Worm (Caenorhabditis elegans) whole organism, young adult: ENCODE measurements around the gene ZC443.1.

Experiments
- B0019.2 ChIP-seq: fragments of 200-800 bp; sonication (Bioruptor generic); conservative IDR thresholded peaks from 2 replicates; pipeline ENCODE4 v1.3.6; 2022; ENCODE audit warnings: missing genetic modification reagents, missing genetic modification characterization, missing compliant biosample characterization
- B0035.1 ChIP-seq: sonication (generic microtip); optimal IDR thresholded peaks from 2 replicates; lab custom pipeline; 2016; ENCODE audit warnings: missing genetic modification characterization, mild to moderate bottlenecking, missing compliant biosample characterization, missing genotype, missing genetic modification reagents
- B0261.1 ChIP-seq: sonication (generic microtip); optimal IDR thresholded peaks from 2 replicates; lab custom pipeline; 2016; ENCODE audit warnings: mild to moderate bottlenecking, missing genetic modification characterization, moderate library complexity, missing compliant biosample characterization
- F10E7.11 ChIP-seq: sonication (generic microtip); optimal IDR thresholded peaks from 2 replicates; lab custom pipeline; 2017; ENCODE audit warnings: mild to moderate bottlenecking, missing genetic modification characterization, moderate library complexity, missing compliant biosample characterization
- F49E8.2 ChIP-seq: sonication (generic microtip); optimal IDR thresholded peaks from 3 replicates; lab custom pipeline; 2017; ENCODE audit warnings: missing genetic modification characterization, mild to moderate bottlenecking, missing compliant biosample characterization, antibody characterized with exemption, moderate library complexity; ENCODE audit not compliant: insufficient read depth
- F57A8.1 ChIP-seq: fragments of 200-800 bp; sonication (Bioruptor generic); optimal IDR thresholded peaks from 2 replicates; lab custom pipeline; 2018; ENCODE audit warnings: mild to moderate bottlenecking, missing genetic modification characterization, moderate library complexity, missing compliant biosample characterization
- K12H6.12 ChIP-seq: fragments of 200-800 bp; sonication (Bioruptor generic); optimal IDR thresholded peaks from 2 replicates; lab custom pipeline; 2018; ENCODE audit warnings: mild to moderate bottlenecking, missing genetic modification characterization, missing compliant biosample characterization
- Y53G8AR.9 ChIP-seq: fragments of 200-800 bp; sonication (Bioruptor generic); conservative IDR thresholded peaks from 2 replicates; pipeline ENCODE4 v1.3.6; 2022; ENCODE audit warnings: missing genetic modification reagents, missing genetic modification characterization, missing compliant biosample characterization
- Y95B8A.8 ChIP-seq: fragments of 200-800 bp; sonication (Bioruptor generic); IDR thresholded peaks from 2 replicates; pipeline ENCODE4 v1.3.6; 2022; ENCODE audit warnings: missing genetic modification reagents, missing genetic modification characterization, missing compliant biosample characterization
- ama-1 ChIP-seq, 3 experiments: fragments of 150-350 bp in 1 of 3; sonication (generic microtip) in 2 of 3; optimal IDR thresholded peaks; 2 replicates each; lab custom pipeline; 2014 to 2018; ENCODE audit warnings: missing biosample characterization in 2 of 3, missing genetic modification characterization in 2 of 3, missing genetic modification reagents in 2 of 3
- atf-7 ChIP-seq: sonication (generic microtip); optimal IDR thresholded peaks from 2 replicates; lab custom pipeline; 2017; ENCODE audit warnings: mild to moderate bottlenecking, missing genetic modification characterization, missing compliant biosample characterization
- attf-3 ChIP-seq: fragments of 200-800 bp; sonication (Bioruptor generic); conservative IDR thresholded peaks from 2 replicates; pipeline ENCODE4 v1.3.6; 2022; ENCODE audit warnings: missing genetic modification reagents, missing genetic modification characterization, missing compliant biosample characterization
- attf-5 ChIP-seq: fragments of 200-800 bp; sonication (Bioruptor generic); optimal IDR thresholded peaks from 2 replicates; lab custom pipeline; 2018; ENCODE audit warnings: mild to moderate bottlenecking, missing genetic modification characterization, missing compliant biosample characterization
- ccch-3 ChIP-seq: fragments of 200-800 bp; sonication (Bioruptor generic); optimal IDR thresholded peaks from 2 replicates; lab custom pipeline; 2018; ENCODE audit warnings: mild to moderate bottlenecking, missing genetic modification characterization, missing compliant biosample characterization
- ceh-100 ChIP-seq: fragments of 200-800 bp; sonication (Bioruptor generic); IDR thresholded peaks from 2 replicates; pipeline ENCODE4 v1.3.6; 2022; ENCODE audit warnings: missing genetic modification reagents, missing genetic modification characterization, missing compliant biosample characterization
- ceh-58 ChIP-seq: fragments of 200-800 bp; sonication (Bioruptor generic); IDR thresholded peaks from 2 replicates; pipeline ENCODE4 v1.3.6; 2022; ENCODE audit warnings: missing genetic modification characterization, missing compliant biosample characterization
- ceh-79 ChIP-seq: sonication (generic microtip); optimal IDR thresholded peaks from 2 replicates; lab custom pipeline; 2017; ENCODE audit warnings: mild to moderate bottlenecking, missing genetic modification characterization, missing compliant biosample characterization
- egl-18 ChIP-seq: fragments of 200-800 bp; sonication (Bioruptor generic); IDR thresholded peaks from 2 replicates; pipeline ENCODE4 v1.3.6; 2022; ENCODE audit warnings: missing genetic modification reagents, missing genetic modification characterization, missing compliant biosample characterization
- egl-44 ChIP-seq: fragments of 200-800 bp; sonication (Bioruptor generic); IDR thresholded peaks from 2 replicates; pipeline ENCODE4 v1.3.6; 2022; ENCODE audit warnings: missing genetic modification reagents, missing genetic modification characterization, missing compliant biosample characterization
- ets-4 ChIP-seq: fragments of 200-800 bp; sonication (Bioruptor generic); optimal IDR thresholded peaks from 2 replicates; lab custom pipeline; 2018; ENCODE audit warnings: mild to moderate bottlenecking, missing genetic modification characterization, missing compliant biosample characterization
- fkh-3 ChIP-seq: sonication (generic microtip); optimal IDR thresholded peaks from 2 replicates; lab custom pipeline; 2016; ENCODE audit warnings: mild to moderate bottlenecking, missing genetic modification characterization, missing compliant biosample characterization
- gei-17 ChIP-seq: fragments of 200-800 bp; sonication (Bioruptor generic); optimal IDR thresholded peaks from 2 replicates; lab custom pipeline; 2018; ENCODE audit warnings: mild to moderate bottlenecking, missing genetic modification characterization, missing compliant biosample characterization
- him-1 ChIP-seq: sonication (generic microtip); optimal IDR thresholded peaks from 2 replicates; lab custom pipeline; 2016; ENCODE audit warnings: missing genotype, missing genetic modification reagents, missing genetic modification characterization, missing compliant biosample characterization
- lag-1 ChIP-seq: fragments of 200-800 bp; sonication (Bioruptor generic); IDR thresholded peaks from 2 replicates; pipeline ENCODE4 v1.3.6; 2022; ENCODE audit warnings: missing genetic modification reagents, missing genetic modification characterization, missing compliant biosample characterization
- let-607 ChIP-seq, 2 experiments: fragments of 200-800 bp in 1 of 2; sonication (Bioruptor generic) in 1 of 2; sonication (generic microtip) in 1 of 2; optimal IDR thresholded peaks; 2 replicates each; lab custom pipeline; 2016 to 2018; ENCODE audit warnings: mild to moderate bottlenecking in 2 of 2, missing compliant biosample characterization in 2 of 2, missing genetic modification characterization in 2 of 2, moderate library complexity in 2 of 2, missing genotype in 1 of 2
- lin-35 ChIP-seq, 3 experiments: fragments of 150-350 bp in 2 of 3; sonication (generic microtip) in 1 of 3; optimal IDR thresholded peaks; 2 replicates each; lab custom pipeline; 2014 to 2018; ENCODE audit warnings: missing biosample characterization in 3 of 3, missing genetic modification characterization in 3 of 3, missing genetic modification reagents in 3 of 3
- lin-40 ChIP-seq: sonication (generic microtip); optimal IDR thresholded peaks from 2 replicates; lab custom pipeline; 2016; ENCODE audit warnings: missing genetic modification characterization, mild to moderate bottlenecking, missing compliant biosample characterization, missing genotype, missing genetic modification reagents
- lir-1 ChIP-seq: fragments of 200-800 bp; sonication (Bioruptor generic); conservative IDR thresholded peaks from 2 replicates; pipeline ENCODE4 v1.3.6; 2022; ENCODE audit warnings: missing genetic modification reagents, missing genetic modification characterization, missing compliant biosample characterization
- lsl-1 ChIP-seq: fragments of 200-800 bp; sonication (Bioruptor generic); optimal IDR thresholded peaks from 2 replicates; lab custom pipeline; 2018; ENCODE audit warnings: mild to moderate bottlenecking, missing genetic modification characterization, moderate library complexity, missing compliant biosample characterization
- lsy-27 ChIP-seq: sonication (generic microtip); optimal IDR thresholded peaks from 2 replicates; lab custom pipeline; 2017; ENCODE audit warnings: missing genetic modification characterization, mild to moderate bottlenecking, missing compliant biosample characterization, antibody characterized with exemption, missing genotype, borderline replicate concordance; ENCODE audit not compliant: insufficient read depth
- madf-8 ChIP-seq: fragments of 200-800 bp; sonication (Bioruptor generic); conservative IDR thresholded peaks from 2 replicates; pipeline ENCODE4 v1.3.6; 2022; ENCODE audit warnings: missing genetic modification reagents, missing genetic modification characterization, missing compliant biosample characterization
- nfya-2 ChIP-seq: fragments of 200-800 bp; sonication (Bioruptor generic); IDR thresholded peaks from 2 replicates; pipeline ENCODE4 v1.3.6; 2022; ENCODE audit warnings: missing genetic modification reagents, missing genetic modification characterization, missing compliant biosample characterization
- nfyb-1 ChIP-seq: fragments of 200-800 bp; sonication (Bioruptor generic); IDR thresholded peaks from 2 replicates; pipeline ENCODE4 v1.3.6; 2022; ENCODE audit warnings: missing genetic modification reagents, missing genetic modification characterization, missing compliant biosample characterization
- nhr-120 ChIP-seq: fragments of 200-800 bp; sonication (Bioruptor generic); IDR thresholded peaks from 2 replicates; pipeline ENCODE4 v1.3.6; 2022; ENCODE audit warnings: missing genetic modification characterization, missing compliant biosample characterization
- nhr-27 ChIP-seq: fragments of 200-800 bp; sonication (Bioruptor generic); optimal IDR thresholded peaks from 2 replicates; lab custom pipeline; 2018; ENCODE audit warnings: mild to moderate bottlenecking, missing genetic modification characterization, moderate library complexity, missing compliant biosample characterization
- nhr-80 ChIP-seq: sonication (generic microtip); optimal IDR thresholded peaks from 2 replicates; lab custom pipeline; 2016; ENCODE audit warnings: missing genetic modification characterization, missing compliant biosample characterization
- pbrm-1 ChIP-seq: fragments of 200-800 bp; sonication (Bioruptor generic); IDR thresholded peaks from 2 replicates; pipeline ENCODE4 v1.3.6; 2022; ENCODE audit warnings: missing genetic modification reagents, missing genetic modification characterization, missing compliant biosample characterization
- rec-8 ChIP-seq, 2 experiments: sonication (generic microtip); optimal IDR thresholded peaks; 2 replicates each; lab custom pipeline; 2016; ENCODE audit warnings: mild to moderate bottlenecking in 2 of 2, missing genetic modification characterization in 2 of 2, missing genetic modification reagents in 2 of 2, missing genotype in 2 of 2, missing biosample characterization in 1 of 2, missing compliant biosample characterization in 1 of 2, moderate library complexity in 1 of 2
- snpc-4 ChIP-seq, 5 experiments: fragments of 150-350 bp in 1 of 5; sonication (generic microtip) in 4 of 5; optimal IDR thresholded peaks; 2 replicates each; lab custom pipeline; 2014 to 2018; ENCODE audit warnings: missing genetic modification characterization in 5 of 5, missing biosample characterization in 3 of 5, antibody characterized with exemption in 2 of 5, mild to moderate bottlenecking in 2 of 5, missing compliant biosample characterization in 2 of 5, missing genotype in 2 of 5, moderate library complexity in 2 of 5, missing genetic modification reagents in 1 of 5
- sptf-2 ChIP-seq: fragments of 200-800 bp; sonication (Bioruptor generic); optimal IDR thresholded peaks from 2 replicates; lab custom pipeline; 2018; ENCODE audit warnings: mild to moderate bottlenecking, missing genetic modification characterization, missing compliant biosample characterization
- tbp1 ChIP-seq: fragments of 200-800 bp; sonication (Bioruptor generic); optimal IDR thresholded peaks from 2 replicates; lab custom pipeline; 2018; ENCODE audit warnings: mild to moderate bottlenecking, missing genetic modification characterization, missing compliant biosample characterization
- tlf-1 ChIP-seq: fragments of 200-800 bp; sonication (Bioruptor generic); optimal IDR thresholded peaks from 2 replicates; lab custom pipeline; 2018; ENCODE audit warnings: mild to moderate bottlenecking, missing genetic modification characterization, missing compliant biosample characterization
- xnd-1 ChIP-seq: sonication (generic microtip); optimal IDR thresholded peaks from 2 replicates; lab custom pipeline; 2016; ENCODE audit warnings: missing genotype, missing genetic modification reagents, missing genetic modification characterization, missing compliant biosample characterization
- zfh-2 ChIP-seq: fragments of 200-800 bp; sonication (Bioruptor generic); conservative IDR thresholded peaks from 2 replicates; pipeline ENCODE4 v1.3.6; 2022; ENCODE audit warnings: missing genetic modification reagents, missing genetic modification characterization, missing compliant biosample characterization
- ztf-25 ChIP-seq: fragments of 200-800 bp; sonication (Bioruptor generic); IDR thresholded peaks from 2 replicates; pipeline ENCODE4 v1.3.6; 2022; ENCODE audit warnings: missing genetic modification reagents, missing genetic modification characterization, missing compliant biosample characterization
- ztf-28 ChIP-seq: fragments of 200-800 bp; sonication (Bioruptor generic); IDR thresholded peaks from 2 replicates; pipeline ENCODE4 v1.3.6; 2022; ENCODE audit warnings: missing genetic modification reagents, missing genetic modification characterization, missing compliant biosample characterization

The ZC443.1 gene

DNA sequence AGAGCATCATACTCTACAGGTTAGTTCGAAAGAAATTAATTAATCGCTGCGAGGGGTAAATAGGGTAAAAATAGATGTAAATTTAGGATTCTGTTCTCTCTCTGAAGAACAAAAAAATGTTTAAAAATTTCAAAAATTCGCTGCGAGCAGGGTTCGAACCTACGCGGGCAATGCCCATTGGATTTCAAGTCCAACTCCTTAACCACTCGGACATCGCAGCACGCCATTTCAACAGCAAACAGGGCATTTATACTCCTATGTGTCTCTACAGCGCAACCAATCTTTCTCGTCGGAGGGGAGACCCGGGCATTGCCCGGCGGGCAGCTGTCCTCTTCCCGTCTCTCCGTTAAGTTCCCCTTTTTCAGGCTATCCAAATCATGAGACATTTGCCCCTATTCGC, 29.6 kb downstream of the ZC443.1 start (continued):
- TF ChIP-seq ceh-100 (no peak), attf-5 (GFP tag; lab: Kevin White, UChicago) (peak; percentile 81), lin-40 (tag; lab: Kevin White, UChicago) (peak; percentile 14), tbp1 (peak; percentile 99), sptf-2 (GFP tag; lab: Kevin White, UChicago) (peak; percentile 59), madf-8 (no peak), lsy-27 (tag; lab: Kevin White, UChicago) (peak; percentile 82), lsl-1 (GFP tag; lab: Kevin White, UChicago) (peak; percentile 37), nhr-27 (tag; lab: Kevin White, UChicago) (peak; percentile 17), fkh-3 (tag; lab: Kevin White, UChicago) (no peak), let-607 (tag; optimal IDR thresholded peaks at IDR 0.05; lab: Kevin White, UChicago) (peak; percentile 8 to 22), B0035.1 (no peak), nhr-80 (no peak), pbrm-1 (GFP tag; lab: Robert Waterston, UW) (peak; percentile 81), nfya-2 (GFP tag; lab: Robert Waterston, UW) (no peak), ceh-58 (GFP tag; lab: Robert Waterston, UW) (peak; percentile 83; the same call in 1 of the 2 replicates), B0261.1 (tag; lab: Kevin White, UChicago) (peak; percentile 85), ama-1 (optimal IDR thresholded peaks at IDR 0.05; lab: Kevin White, UChicago) (no peak), ama-1 (GFP tag; optimal IDR thresholded peaks at IDR 0.05; lab: Kevin White, UChicago) (peak in 1 of 2 experiments; percentile 76), nfyb-1 (GFP tag; lab: Robert Waterston, UW) (peak; percentile 75), lir-1 (GFP tag; lab: Robert Waterston, UW) (no peak), xnd-1 (tag; lab: Kevin White, UChicago) (no peak), ccch-3 (GFP tag; lab: Kevin White, UChicago) (no peak), F57A8.1 (GFP tag; lab: Kevin White, UChicago) (peak; percentile 68), attf-3 (GFP tag; lab: Robert Waterston, UW) (peak; percentile 65), lag-1 (no peak), ets-4 (peak; percentile 74), ztf-25 (GFP tag; lab: Robert Waterston, UW) (peak; percentile 85), egl-44 (GFP tag; lab: Robert Waterston, UW) (no peak; the same call in 1 of the 2 replicates), egl-18 (GFP tag; lab: Robert Waterston, UW) (no peak), K12H6.12 (tag; lab: Kevin White, UChicago) (peak; percentile 44), him-1 (tag; lab: Kevin White, UChicago) (peak; percentile 76), zfh-2 (GFP tag; lab: Robert Waterston, UW) (no peak), rec-8 (tag; optimal IDR thresholded peaks at IDR 0.05; lab: Kevin White, UChicago) (peak; percentile 75 to 84), F10E7.11 (tag; lab: Kevin White, UChicago) (no peak), ceh-79 (peak; percentile 69), gei-17 (GFP tag; lab: Kevin White, UChicago) (peak; percentile 13), snpc-4 (GFP tag; optimal IDR thresholded peaks at IDR 0.05; lab: Kevin White, UChicago) (peak; percentile 44), snpc-4 (tag; optimal IDR thresholded peaks at IDR 0.05; lab: Kevin White, UChicago) (peak in 1 of 4 experiments; percentile 68), Y53G8AR.9 (GFP tag; lab: Robert Waterston, UW) (no peak), atf-7 (tag; lab: Kevin White, UChicago) (peak; percentile 4), tlf-1 (GFP tag; lab: Kevin White, UChicago) (no peak), lin-35 (GFP tag; optimal IDR thresholded peaks at IDR 0.05; lab: Kevin White, UChicago) (no peak), B0019.2 (GFP tag; lab: Robert Waterston, UW) (no peak), F49E8.2 (tag; lab: Kevin White, UChicago) (no peak), ztf-28 (no peak), nhr-120 (0 out of 2 replicates have a peak, but pooled peaks have one; percentile 61), Y95B8A.8 (peak; percentile 33; the same call in 1 of the 2 replicates)
